Fruit fly (Drosophila melanogaster): Measurements from ENCODE around the gene Mulk.

Mulk gene

DNA sequence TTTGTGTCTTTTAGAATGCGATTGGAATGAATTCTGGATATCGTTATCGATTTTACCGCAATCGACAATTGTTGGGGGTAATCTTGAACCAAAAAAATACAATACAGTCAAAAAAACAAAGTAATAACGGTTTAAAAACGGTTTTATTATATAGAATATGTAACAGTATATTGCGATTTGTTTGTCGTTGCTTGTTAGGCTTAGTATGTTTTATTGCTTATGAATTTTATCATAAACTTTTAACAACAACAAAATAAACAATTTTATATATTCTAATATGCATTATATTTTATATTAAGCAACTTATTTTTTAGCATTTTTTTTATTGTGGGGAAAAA, 29.9 kb downstream of the Mulk start, which contains the start of gene CYLD (continued):
- peak; percentile 75 for TF ChIP-seq trem (tag; optimal IDR thresholded peaks at IDR 0.05)
- TF ChIP-seq CG12391 (tag; optimal IDR thresholded peaks at IDR 0.05), result peak; percentile 87
- peak; percentile 61 for TF ChIP-seq CG10654 (GFP tag; optimal IDR thresholded peaks at IDR 0.05)
- TF ChIP-seq Sox100B (GFP tag; optimal IDR thresholded peaks at IDR 0.05), result peak; percentile 57
- TF ChIP-seq BtbVII (GFP tag; optimal IDR thresholded peaks at IDR 0.05), result peak; percentile 41
- TF ChIP-seq E2f1 (GFP tag; IDR thresholded peaks at IDR 0.05), result peak; percentile 51; the same call in 1 of the 2 replicates
- peak; percentile 89 for TF ChIP-seq gem (tag; optimal IDR thresholded peaks at IDR 0.05)
- TF ChIP-seq CG12155 (GFP tag; optimal IDR thresholded peaks at IDR 0.05), result peak; percentile 41
- TF ChIP-seq gsb-n (tag; optimal IDR thresholded peaks at IDR 0.05), result peak; percentile 75
- peak; percentile 37 for TF ChIP-seq gfzf (GFP tag; optimal IDR thresholded peaks at IDR 0.05)
- TF ChIP-seq CG6791 (GFP tag; IDR thresholded peaks at IDR 0.05; ENCODE audit: partially characterized antibody), result no peak
- TF ChIP-seq Nf-YC (tag; optimal IDR thresholded peaks at IDR 0.05), result peak; percentile 63
- peak; percentile 84 for TF ChIP-seq Sox102F (GFP tag; optimal IDR thresholded peaks at IDR 0.05)
- TF ChIP-seq cg (GFP tag; optimal IDR thresholded peaks at IDR 0.05), result no peak
- no peak for TF ChIP-seq knrl (GFP tag; IDR thresholded peaks at IDR 0.05; ENCODE audit: partially characterized antibody)
- TF ChIP-seq p53 (GFP tag; optimal IDR thresholded peaks at IDR 0.05), result no peak
- TF ChIP-seq CG2875 (GFP tag; optimal IDR thresholded peaks at IDR 0.05), result peak; percentile 41
- peak; percentile 56 for TF ChIP-seq MBD-R2 (GFP tag; IDR thresholded peaks at IDR 0.05)
- peak; percentile 19 for TF ChIP-seq Fer2 (tag; optimal IDR thresholded peaks at IDR 0.05)
- peak; percentile 6 for TF ChIP-seq CG33557 (GFP tag; optimal IDR thresholded peaks at IDR 0.05)
- no peak for TF ChIP-seq yki (optimal IDR thresholded peaks at IDR 0.05)
- TF ChIP-seq B-H1 (GFP tag; IDR thresholded peaks at IDR 0.05), result peak; percentile 61; the same call in 1 of the 3 replicates
- no peak for TF ChIP-seq prd (optimal IDR thresholded peaks at IDR 0.05)
- TF ChIP-seq prd (GFP tag; IDR thresholded peaks at IDR 0.05), result peak; percentile 67
- TF ChIP-seq Ada2b (GFP tag; IDR thresholded peaks at IDR 0.05), result peak; percentile 40; the same call in 1 of the 2 replicates
- peak; percentile 28 for TF ChIP-seq kay (GFP tag; optimal IDR thresholded peaks at IDR 0.05)
- peak; percentile 66; the same call in 1 of the 2 replicates for TF ChIP-seq sob (GFP tag; IDR thresholded peaks at IDR 0.05)
- TF ChIP-seq seq (GFP tag; IDR thresholded peaks at IDR 0.05), result peak; percentile 41; the same call in 1 of the 2 replicates
- TF ChIP-seq Aef1 (GFP tag; IDR thresholded peaks at IDR 0.05), result no peak; the same call in 2 of the 3 replicates
- TF ChIP-seq Max (GFP tag; optimal IDR thresholded peaks at IDR 0.05), result peak; percentile 29
- no peak for TF ChIP-seq ato (GFP tag; IDR thresholded peaks at IDR 0.05; ENCODE audit: partially characterized antibody)
- TF ChIP-seq CG18262 (tag; optimal IDR thresholded peaks at IDR 0.05), result peak; percentile 83
- peak; percentile 75 for TF ChIP-seq CG12299 (tag; optimal IDR thresholded peaks at IDR 0.05)
- TF ChIP-seq gcm (GFP tag; optimal IDR thresholded peaks at IDR 0.05), result peak; percentile 73
- TF ChIP-seq ssp (GFP tag; IDR thresholded peaks at IDR 0.05), result no peak
- TF ChIP-seq CG14441 (GFP tag; IDR thresholded peaks at IDR 0.05), result 0 out of 2 replicates have a peak, but pooled peaks have one; percentile 39
- no peak for TF ChIP-seq run (tag; optimal IDR thresholded peaks at IDR 0.05)
- TF ChIP-seq Dref (GFP tag; IDR thresholded peaks at IDR 0.05), result peak; percentile 65
- TF ChIP-seq D19A (tag; optimal IDR thresholded peaks at IDR 0.05), result peak; percentile 68
- TF ChIP-seq CG2116 (GFP tag; optimal IDR thresholded peaks at IDR 0.05), result peak; percentile 67
- TF ChIP-seq CG16863 (GFP tag; optimal IDR thresholded peaks at IDR 0.05), result peak; percentile 14
- TF ChIP-seq eyg (GFP tag; optimal IDR thresholded peaks at IDR 0.05), result no peak
- peak; percentile 84; the same call in 1 of the 2 replicates for TF ChIP-seq CG32532 (GFP tag; IDR thresholded peaks at IDR 0.05)
- no peak for TF ChIP-seq pros (GFP tag; optimal IDR thresholded peaks at IDR 0.05)
- TF ChIP-seq CG34376 (GFP tag; optimal IDR thresholded peaks at IDR 0.05), result peak; percentile 19
- TF ChIP-seq cas (GFP tag; IDR thresholded peaks at IDR 0.05), result no peak
- peak; percentile 59 for TF ChIP-seq CG1602 (GFP tag; optimal IDR thresholded peaks at IDR 0.05)
- TF ChIP-seq hkb (optimal IDR thresholded peaks at IDR 0.05), result no peak
- peak; percentile 85 for TF ChIP-seq hkb (GFP tag; IDR thresholded peaks at IDR 0.05)
- peak; percentile 5 for TF ChIP-seq Camta (GFP tag; optimal IDR thresholded peaks at IDR 0.05)
- no peak for TF ChIP-seq pan (optimal IDR thresholded peaks at IDR 0.05)
- peak in 1 of 2 experiments; percentile 77 for TF ChIP-seq pan (GFP tag; optimal IDR thresholded peaks at IDR 0.05 in 1 of 2, IDR thresholded peaks at IDR 0.05 in 1 of 2)

Data from whole organism, embryonic.